Fruit fly (Drosophila melanogaster): ENCODE measurements around the gene CG17612.

CG17612 gene

DNA sequence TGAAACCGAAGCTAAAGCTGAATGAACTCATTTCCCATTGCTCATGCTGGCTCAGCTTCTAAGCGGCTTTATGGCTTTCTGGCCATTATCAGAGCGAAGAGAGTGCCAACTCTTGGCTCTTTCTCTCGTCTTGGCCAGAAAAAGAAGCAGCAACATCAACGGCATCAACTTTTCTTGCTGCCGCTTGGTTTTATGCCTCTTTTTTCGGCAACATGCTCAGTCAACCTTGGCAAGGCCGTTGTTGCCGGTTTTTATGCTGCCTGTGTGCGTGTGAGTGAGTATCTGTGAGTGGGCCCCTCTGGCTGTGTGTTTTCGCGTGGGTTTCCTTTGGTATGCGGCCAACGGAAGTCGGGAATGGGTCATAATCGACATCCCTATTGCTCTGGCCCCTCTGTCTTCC lies 11.9 kb downstream of the CG17612 start:
- TF ChIP-seq cic (GFP tag; optimal IDR thresholded peaks at IDR 0.05): no peak
- no peak for TF ChIP-seq Crg-1 (GFP tag; optimal IDR thresholded peaks at IDR 0.05)
- TF ChIP-seq pad (GFP tag; optimal IDR thresholded peaks at IDR 0.05): no peak
- TF ChIP-seq Hr96 (GFP tag; optimal IDR thresholded peaks at IDR 0.05): no peak
- no peak for TF ChIP-seq CG11617 (GFP tag; optimal IDR thresholded peaks at IDR 0.05)
- no peak for TF ChIP-seq CG5204 (GFP tag; optimal IDR thresholded peaks at IDR 0.05)
- TF ChIP-seq CG12768 (GFP tag; optimal IDR thresholded peaks at IDR 0.05): no peak

dm6 chr2L:4370007-4370521 lies 12.5 kb downstream of the CG17612 start:
- no peak for TF ChIP-seq CG33017 (tag; optimal IDR thresholded peaks at IDR 0.05)
- no peak for TF ChIP-seq ovo (GFP tag; optimal IDR thresholded peaks at IDR 0.05)
- no peak for TF ChIP-seq CG7045 (GFP tag; optimal IDR thresholded peaks at IDR 0.05)
- TF ChIP-seq Hr96 (GFP tag; optimal IDR thresholded peaks at IDR 0.05): no peak
- TF ChIP-seq CG1620 (GFP tag; optimal IDR thresholded peaks at IDR 0.05): no peak
- no peak for TF ChIP-seq kay (GFP tag; ENCODE audit: borderline replicate concordance)
- TF ChIP-seq tj (GFP tag; optimal IDR thresholded peaks at IDR 0.05): no peak
- no peak for TF ChIP-seq cnc (optimal IDR thresholded peaks at IDR 0.05)
- no peak for TF ChIP-seq CG12768 (GFP tag; optimal IDR thresholded peaks at IDR 0.05)

DNA sequence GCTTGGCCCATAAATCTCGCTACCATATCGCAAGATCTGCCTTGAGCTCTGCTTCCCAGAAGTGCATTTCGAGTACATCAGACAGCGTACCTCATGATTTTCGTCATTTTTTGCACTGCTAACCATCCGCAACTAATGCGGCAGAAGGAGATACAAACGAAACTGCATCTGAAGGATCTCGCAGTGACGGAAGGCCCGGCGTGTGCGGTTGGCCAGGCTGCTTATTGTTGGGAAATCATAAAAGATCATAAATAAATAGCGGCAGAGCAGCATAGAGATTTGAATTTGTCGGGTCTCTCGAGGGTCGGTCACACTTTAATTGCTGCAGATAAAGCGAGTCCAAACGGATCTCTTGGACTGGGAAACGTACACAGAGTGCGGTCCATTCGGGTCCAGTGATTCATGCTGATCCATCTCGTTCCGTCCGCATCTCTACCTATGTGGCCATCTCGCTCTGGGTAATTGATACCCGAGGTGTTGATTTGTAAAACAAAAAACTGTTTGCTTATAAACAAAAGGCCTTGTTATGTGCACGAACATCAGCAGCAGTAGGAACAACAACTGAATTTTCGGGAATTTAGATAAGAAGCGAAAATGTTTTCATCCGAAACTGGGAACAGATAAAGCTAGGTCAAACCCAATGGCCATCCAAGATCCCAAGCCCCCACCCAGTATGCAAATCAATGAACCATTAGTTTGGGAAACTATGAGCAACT lies 13.8 kb downstream of the CG17612 start:
- TF ChIP-seq CG14711 (tag; optimal IDR thresholded peaks at IDR 0.05) (no peak), cic (GFP tag; optimal IDR thresholded peaks at IDR 0.05) (no peak), Mnt (GFP tag; optimal IDR thresholded peaks at IDR 0.05) (no peak), toe (GFP tag; optimal IDR thresholded peaks at IDR 0.05) (no peak), kay (GFP tag; ENCODE audit: borderline replicate concordance) (no peak), ovo (GFP tag; optimal IDR thresholded peaks at IDR 0.05) (no peak)

- TF ChIP-seq CG12768 (GFP tag; optimal IDR thresholded peaks at IDR 0.05) (no peak), CG7101 (tag; optimal IDR thresholded peaks at IDR 0.05) (no peak), tj (GFP tag; optimal IDR thresholded peaks at IDR 0.05) (no peak), CG11617 (GFP tag; optimal IDR thresholded peaks at IDR 0.05) (no peak), bab1 (GFP tag; optimal IDR thresholded peaks at IDR 0.05) (no peak), CG1620 (GFP tag; optimal IDR thresholded peaks at IDR 0.05) (no peak), CG5204 (GFP tag; optimal IDR thresholded peaks at IDR 0.05) (no peak), toe (GFP tag; optimal IDR thresholded peaks at IDR 0.05) (no peak), cic (GFP tag; optimal IDR thresholded peaks at IDR 0.05) (no peak), Hr96 (GFP tag; optimal IDR thresholded peaks at IDR 0.05) (no peak), kay (GFP tag; ENCODE audit: borderline replicate concordance) (no peak), ovo (GFP tag; optimal IDR thresholded peaks at IDR 0.05) (no peak), Crg-1 (GFP tag; optimal IDR thresholded peaks at IDR 0.05) (no peak), pad (GFP tag; optimal IDR thresholded peaks at IDR 0.05) (no peak), Mnt (GFP tag; optimal IDR thresholded peaks at IDR 0.05) (no peak), cnc (optimal IDR thresholded peaks at IDR 0.05) (no peak), CG14711 (tag; optimal IDR thresholded peaks at IDR 0.05) (no peak)
Measured at dm6 chr2L:4366652-4367051, 15.9 kb downstream of the CG17612 start.

- TF ChIP-seq kay (GFP tag; ENCODE audit: borderline replicate concordance): no peak
- no peak for TF ChIP-seq tj (GFP tag; optimal IDR thresholded peaks at IDR 0.05)
- TF ChIP-seq CG1620 (GFP tag; optimal IDR thresholded peaks at IDR 0.05): no peak
- no peak for TF ChIP-seq CG12768 (GFP tag; optimal IDR thresholded peaks at IDR 0.05)
- TF ChIP-seq Mnt (GFP tag; optimal IDR thresholded peaks at IDR 0.05): no peak
- TF ChIP-seq cic (GFP tag; optimal IDR thresholded peaks at IDR 0.05): no peak
- TF ChIP-seq toe (GFP tag; optimal IDR thresholded peaks at IDR 0.05): no peak
- TF ChIP-seq pad (GFP tag; optimal IDR thresholded peaks at IDR 0.05): no peak
- TF ChIP-seq bab1 (GFP tag; optimal IDR thresholded peaks at IDR 0.05): no peak
- no peak for TF ChIP-seq CG7101 (tag; optimal IDR thresholded peaks at IDR 0.05)
- no peak for TF ChIP-seq cnc (optimal IDR thresholded peaks at IDR 0.05)
- TF ChIP-seq CG14711 (tag; optimal IDR thresholded peaks at IDR 0.05): no peak
- no peak for TF ChIP-seq CG5204 (GFP tag; optimal IDR thresholded peaks at IDR 0.05)
Measured at dm6 chr2L:4365792-4366326, 16.7 kb downstream of the CG17612 start.

dm6 chr2L:4364914-4365313 lies 17.6 kb downstream of the CG17612 start:
- TF ChIP-seq Hr96 (GFP tag; optimal IDR thresholded peaks at IDR 0.05) (no peak), cnc (optimal IDR thresholded peaks at IDR 0.05) (no peak)

- TF ChIP-seq Crg-1 (GFP tag; optimal IDR thresholded peaks at IDR 0.05): no peak
- no peak for TF ChIP-seq cnc (optimal IDR thresholded peaks at IDR 0.05)
- no peak for TF ChIP-seq CG7101 (tag; optimal IDR thresholded peaks at IDR 0.05)
- TF ChIP-seq tj (GFP tag; optimal IDR thresholded peaks at IDR 0.05): no peak
- no peak for TF ChIP-seq CG12768 (GFP tag; optimal IDR thresholded peaks at IDR 0.05)
- no peak for TF ChIP-seq Mnt (GFP tag; optimal IDR thresholded peaks at IDR 0.05)
- no peak for TF ChIP-seq cic (GFP tag; optimal IDR thresholded peaks at IDR 0.05)
- TF ChIP-seq CG5204 (GFP tag; optimal IDR thresholded peaks at IDR 0.05): no peak
- no peak for TF ChIP-seq CG14711 (tag; optimal IDR thresholded peaks at IDR 0.05)
- no peak for TF ChIP-seq bab1 (GFP tag; optimal IDR thresholded peaks at IDR 0.05)
- TF ChIP-seq CG11617 (GFP tag; optimal IDR thresholded peaks at IDR 0.05): no peak
- no peak for TF ChIP-seq CG33017 (tag; optimal IDR thresholded peaks at IDR 0.05)
Measured at dm6 chr2L:4363707-4364270, 18.7 kb downstream of the CG17612 start.

Measured in whole organism, adult.